Fruit fly (Drosophila melanogaster) whole organism, prepupa: ENCODE data around the gene CG31633.

ENCODE experiments used
- Blimp-1 ChIP-seq: fragments of 200-800 bp; sonication (Bioruptor generic); optimal IDR thresholded peaks from 3 replicates; lab custom pipeline; 2017; ENCODE audit warnings: missing biosample characterization, missing genetic modification characterization, mild to moderate bottlenecking, moderate library complexity, missing genetic modification reagents
- CG10631 ChIP-seq: fragments of 200-800 bp; sonication (Bioruptor generic); optimal IDR thresholded peaks from 2 replicates; lab custom pipeline; 2016; ENCODE audit warnings: missing biosample characterization, missing genetic modification characterization
- CG10669 ChIP-seq: fragments of 200-800 bp; sonication (Bioruptor generic); optimal IDR thresholded peaks from 3 replicates; lab custom pipeline; 2018; ENCODE audit warnings: missing biosample characterization, mild to moderate bottlenecking, missing genetic modification characterization, moderate library complexity
- CG11294 ChIP-seq: fragments of 200-800 bp; sonication (Bioruptor generic); IDR thresholded peaks from 2 replicates; pipeline ENCODE4 v1.3.6; 2022; ENCODE audit warnings: missing biosample characterization, missing genetic modification characterization
- CG11762 ChIP-seq: fragments of 200-800 bp; sonication (Bioruptor generic); optimal IDR thresholded peaks from 3 replicates; lab custom pipeline; 2016; ENCODE audit warnings: missing biosample characterization, missing genetic modification characterization; ENCODE audit not compliant: insufficient read depth
- CG11902 ChIP-seq: fragments of 200-800 bp; sonication (Bioruptor generic); optimal IDR thresholded peaks from 3 replicates; lab custom pipeline; 2016; ENCODE audit warnings: missing biosample characterization, missing genetic modification characterization
- CG1621 ChIP-seq: fragments of 200-800 bp; sonication (Bioruptor generic); optimal IDR thresholded peaks from 3 replicates; lab custom pipeline; 2018; ENCODE audit warnings: missing biosample characterization, mild to moderate bottlenecking, missing genetic modification characterization
- CG16779 ChIP-seq: fragments of 200-800 bp; sonication (Bioruptor generic); optimal IDR thresholded peaks from 3 replicates; lab custom pipeline; 2017; ENCODE audit warnings: missing biosample characterization, mild to moderate bottlenecking, missing genetic modification characterization
- CG3032 ChIP-seq: fragments of 200-800 bp; optimal IDR thresholded peaks from 2 replicates; lab custom pipeline; 2019; ENCODE audit warnings: missing biosample characterization, mild to moderate bottlenecking, missing genetic modification characterization, moderate library complexity
- CG32006 ChIP-seq: fragments of 200-800 bp; sonication (Bioruptor generic); optimal IDR thresholded peaks from 3 replicates; lab custom pipeline; 2017; ENCODE audit warnings: missing biosample characterization, mild to moderate bottlenecking, missing genetic modification characterization
- CG34406 ChIP-seq: fragments of 200-800 bp; sonication (Bioruptor generic); optimal IDR thresholded peaks from 3 replicates; lab custom pipeline; 2016; ENCODE audit warnings: missing biosample characterization, missing genetic modification characterization
- CG4318 ChIP-seq: fragments of 200-800 bp; sonication (Bioruptor generic); optimal IDR thresholded peaks from 3 replicates; lab custom pipeline; 2017; ENCODE audit warnings: missing biosample characterization, mild to moderate bottlenecking, missing genetic modification characterization
- CG6163 ChIP-seq: fragments of 200-800 bp; sonication (Bioruptor generic); IDR thresholded peaks from 3 replicates; pipeline ENCODE4 v1.3.6; 2022; ENCODE audit warnings: missing biosample characterization, missing genetic modification characterization
- CG6276 ChIP-seq: fragments of 200-800 bp; sonication (Bioruptor generic); optimal IDR thresholded peaks from 2 replicates; lab custom pipeline; 2017; ENCODE audit warnings: missing biosample characterization, mild to moderate bottlenecking, missing genetic modification characterization
- CG6808 ChIP-seq: fragments of 200-800 bp; sonication (Bioruptor generic); optimal IDR thresholded peaks from 3 replicates; lab custom pipeline; 2017; ENCODE audit warnings: missing biosample characterization, missing genetic modification characterization, mild to moderate bottlenecking, moderate library complexity, missing genetic modification reagents
- CG6854 ChIP-seq: fragments of 200-800 bp; sonication (Bioruptor generic); optimal IDR thresholded peaks from 2 replicates; lab custom pipeline; 2017; ENCODE audit warnings: missing biosample characterization, mild to moderate bottlenecking, missing genetic modification characterization
- CG8119 ChIP-seq: fragments of 200-800 bp; sonication (Bioruptor generic); IDR thresholded peaks from 3 replicates; pipeline ENCODE4 v1.3.6; 2022; ENCODE audit warnings: missing biosample characterization, missing genetic modification characterization
- CG8319 ChIP-seq: fragments of 200-800 bp; sonication (Bioruptor generic); optimal IDR thresholded peaks from 3 replicates; lab custom pipeline; 2016; ENCODE audit warnings: missing biosample characterization, missing genetic modification characterization
- CG8632 ChIP-seq: fragments of 200-800 bp; sonication (Bioruptor generic); optimal IDR thresholded peaks from 3 replicates; lab custom pipeline; 2016; ENCODE audit warnings: missing biosample characterization, missing genetic modification characterization
- CG9139 ChIP-seq: fragments of 200-800 bp; sonication (Bioruptor generic); optimal IDR thresholded peaks from 3 replicates; lab custom pipeline; 2017; ENCODE audit warnings: missing biosample characterization, mild to moderate bottlenecking, missing genetic modification characterization
- Eip78C ChIP-seq: fragments of 200-800 bp; sonication (Bioruptor generic); peaks from one replicate; lab custom pipeline; 2016; ENCODE audit warnings: missing biosample characterization, missing genetic modification characterization
- Eip93F ChIP-seq: fragments of 200-800 bp; sonication (Bioruptor generic); optimal IDR thresholded peaks from 2 replicates; lab custom pipeline; 2016; ENCODE audit warnings: missing biosample characterization, mild to moderate bottlenecking, missing genetic modification characterization
- Ets21C ChIP-seq: fragments of 200-800 bp; sonication (Bioruptor generic); optimal IDR thresholded peaks from 3 replicates; lab custom pipeline; 2016; ENCODE audit warnings: missing biosample characterization, missing genetic modification characterization
- Ets96B ChIP-seq: fragments of 200-800 bp; optimal IDR thresholded peaks from 2 replicates; lab custom pipeline; 2019; ENCODE audit warnings: missing biosample characterization, mild to moderate bottlenecking, missing genetic modification characterization, moderate library complexity
- Gug ChIP-seq: fragments of 200-800 bp; sonication (Bioruptor generic); IDR thresholded peaks from 2 replicates; pipeline ENCODE4 v1.3.6; 2022; ENCODE audit warnings: missing biosample characterization, missing genetic modification characterization
- Hr38 ChIP-seq: sonication (Bioruptor generic); optimal IDR thresholded peaks from 2 replicates; lab custom pipeline; 2016; ENCODE audit warnings: missing biosample characterization, missing genetic modification characterization
- Hr39 ChIP-seq: fragments of 200-800 bp; sonication (Bioruptor generic); optimal IDR thresholded peaks from 2 replicates; lab custom pipeline; 2016; ENCODE audit warnings: missing biosample characterization, missing genetic modification characterization
- Hr4 ChIP-seq: fragments of 200-800 bp; sonication (Bioruptor generic); optimal IDR thresholded peaks from 3 replicates; lab custom pipeline; 2016; ENCODE audit warnings: missing biosample characterization, missing genetic modification characterization
- OdsH ChIP-seq: fragments of 200-800 bp; sonication (Bioruptor generic); optimal IDR thresholded peaks from 3 replicates; lab custom pipeline; 2016; ENCODE audit warnings: missing biosample characterization, missing genetic modification characterization
- Smox ChIP-seq: fragments of 200-800 bp; sonication (Bioruptor generic); optimal IDR thresholded peaks from 3 replicates; lab custom pipeline; 2016; ENCODE audit warnings: missing biosample characterization, missing genetic modification characterization
- Sox102F ChIP-seq: fragments of 200-800 bp; sonication (Bioruptor generic); optimal IDR thresholded peaks from 2 replicates; lab custom pipeline; 2016; ENCODE audit warnings: missing biosample characterization, mild to moderate bottlenecking, missing genetic modification characterization
- Sox14 ChIP-seq: fragments of 200-800 bp; sonication (Bioruptor generic); optimal IDR thresholded peaks from 3 replicates; lab custom pipeline; 2016; ENCODE audit warnings: missing biosample characterization, missing genetic modification characterization
- Sox15 ChIP-seq: fragments of 200-800 bp; sonication (Bioruptor generic); optimal IDR thresholded peaks from 3 replicates; lab custom pipeline; 2016; ENCODE audit warnings: missing biosample characterization, missing genetic modification characterization
- achi ChIP-seq: fragments of 200-800 bp; sonication (Bioruptor generic); optimal IDR thresholded peaks from 3 replicates; lab custom pipeline; 2016; ENCODE audit warnings: missing biosample characterization, missing genetic modification characterization
- cyc ChIP-seq: fragments of 200-800 bp; sonication (Bioruptor generic); optimal IDR thresholded peaks from 3 replicates; lab custom pipeline; 2016; ENCODE audit warnings: missing biosample characterization, missing genetic modification characterization
- dsx ChIP-seq: fragments of 200-800 bp; optimal IDR thresholded peaks from 3 replicates; lab custom pipeline; 2019; ENCODE audit warnings: missing biosample characterization, mild to moderate bottlenecking, missing genetic modification characterization, moderate library complexity; ENCODE audit not compliant: poor library complexity, severe bottlenecking
- esn ChIP-seq: fragments of 200-800 bp; sonication (Bioruptor generic); optimal IDR thresholded peaks from 2 replicates; lab custom pipeline; 2016; ENCODE audit warnings: missing biosample characterization, mild to moderate bottlenecking, missing genetic modification characterization, moderate library complexity
- fd85E ChIP-seq: fragments of 200-800 bp; sonication (Bioruptor generic); optimal IDR thresholded peaks from 3 replicates; lab custom pipeline; 2016; ENCODE audit warnings: missing biosample characterization, missing genetic modification characterization
- lz ChIP-seq: fragments of 200-800 bp; sonication (Bioruptor generic); optimal IDR thresholded peaks from 3 replicates; lab custom pipeline; 2016; ENCODE audit warnings: missing biosample characterization, missing genetic modification characterization
- net ChIP-seq: fragments of 200-800 bp; sonication (Bioruptor generic); optimal IDR thresholded peaks from 3 replicates; lab custom pipeline; 2016; ENCODE audit warnings: missing biosample characterization, missing genetic modification characterization
- salr ChIP-seq, 2 experiments: fragments of 200-800 bp; sonication (Bioruptor generic); optimal IDR thresholded peaks; 3 replicates each; lab custom pipeline; 2016 to 2018; ENCODE audit warnings: missing biosample characterization in 2 of 2, missing genetic modification characterization in 2 of 2, mild to moderate bottlenecking in 1 of 2
- spab ChIP-seq: fragments of 200-800 bp; sonication (Bioruptor generic); optimal IDR thresholded peaks from 2 replicates; lab custom pipeline; 2017; ENCODE audit warnings: missing biosample characterization, mild to moderate bottlenecking, missing genetic modification characterization, missing genetic modification reagents
- ss ChIP-seq, 2 experiments: fragments of 200-800 bp; sonication (Bioruptor generic); optimal IDR thresholded peaks; 2 replicates in 1 of 2; 3 replicates in 1 of 2; lab custom pipeline; 2017 to 2018; ENCODE audit warnings: mild to moderate bottlenecking in 2 of 2, missing biosample characterization in 2 of 2, missing genetic modification characterization in 2 of 2, moderate library complexity in 1 of 2
- topi ChIP-seq: fragments of 200-800 bp; sonication (Bioruptor generic); optimal IDR thresholded peaks from 3 replicates; lab custom pipeline; 2016; ENCODE audit warnings: missing biosample characterization, missing genetic modification characterization
- vri ChIP-seq: fragments of 200-800 bp; sonication (Bioruptor generic); optimal IDR thresholded peaks from 3 replicates; lab custom pipeline; 2016; ENCODE audit warnings: missing biosample characterization, mild to moderate bottlenecking, missing genetic modification characterization

The CG31633 gene

DNA sequence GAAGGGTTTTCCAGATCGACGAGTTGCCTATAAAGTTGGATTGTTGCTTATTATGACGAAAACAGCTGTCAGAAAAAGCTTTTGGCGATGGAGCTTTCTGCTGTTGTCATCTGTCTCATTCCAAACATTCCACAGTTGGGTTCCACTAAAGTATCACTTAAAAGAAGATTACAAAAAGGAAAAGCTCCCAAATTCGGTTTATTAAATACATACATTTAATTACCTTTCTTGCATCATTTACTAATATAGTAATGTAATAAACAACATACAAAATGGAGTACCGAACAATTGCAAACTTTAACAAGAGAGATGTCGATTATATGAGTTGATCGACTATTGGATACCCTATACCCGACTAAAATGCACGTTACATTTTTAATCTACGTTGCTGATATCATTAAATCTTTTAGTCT, at the start of gene CG31633:
CG31633 (minus strand) TSS at position 58 of the 413 bp plus-strand sequence.
- TF ChIP-seq salr (GFP tag; optimal IDR thresholded peaks at IDR 0.05; lab: Kevin White, UChicago) (no peak), CG10631 (GFP tag; lab: Kevin White, UChicago) (no peak), CG8632 (GFP tag; lab: Kevin White, UChicago) (no peak), Ets96B (tag; lab: Kevin White, UChicago) (no peak), CG34406 (no peak), Eip78C (GFP tag; lab: Kevin White, UChicago) (no peak), achi (GFP tag; lab: Kevin White, UChicago) (peak; percentile 92)

DNA sequence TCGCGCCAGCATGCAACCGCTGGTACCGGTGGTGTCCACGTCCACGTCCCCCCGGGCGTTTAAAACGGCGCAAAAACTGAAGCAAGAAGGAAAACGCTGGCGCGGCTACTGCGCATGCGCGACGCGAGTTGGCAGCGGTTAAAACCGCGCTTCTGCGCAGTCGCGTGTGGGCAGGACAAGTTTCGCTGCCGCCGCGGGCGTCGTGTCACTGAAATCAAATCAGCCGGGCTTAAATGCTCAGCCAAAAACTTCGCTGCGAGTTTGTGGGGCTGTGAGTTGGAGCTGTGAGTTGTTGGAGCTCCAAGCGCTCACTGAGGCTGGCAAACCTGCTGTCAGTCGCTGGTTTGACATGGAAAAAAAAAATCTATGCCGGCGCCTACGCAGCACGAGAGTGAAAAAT, 49.0 kb upstream of the CG31633 start:
- TF ChIP-seq achi (GFP tag; lab: Kevin White, UChicago) (no peak), Blimp-1 (GFP tag; lab: Kevin White, UChicago) (no peak), CG11902 (GFP tag; lab: Kevin White, UChicago) (no peak), CG6163 (GFP tag; lab: Robert Waterston, UW) (no peak), CG6808 (GFP tag; lab: Kevin White, UChicago) (no peak), topi (GFP tag; lab: Kevin White, UChicago) (no peak), CG34406 (no peak), CG10631 (GFP tag; lab: Kevin White, UChicago) (no peak), vri (GFP tag; lab: Kevin White, UChicago) (no peak), CG3032 (tag; lab: Kevin White, UChicago) (no peak), CG11294 (no peak), net (no peak), CG11762 (no peak), CG4318 (GFP tag; lab: Kevin White, UChicago) (no peak), Smox (GFP tag; lab: Kevin White, UChicago) (no peak)

DNA sequence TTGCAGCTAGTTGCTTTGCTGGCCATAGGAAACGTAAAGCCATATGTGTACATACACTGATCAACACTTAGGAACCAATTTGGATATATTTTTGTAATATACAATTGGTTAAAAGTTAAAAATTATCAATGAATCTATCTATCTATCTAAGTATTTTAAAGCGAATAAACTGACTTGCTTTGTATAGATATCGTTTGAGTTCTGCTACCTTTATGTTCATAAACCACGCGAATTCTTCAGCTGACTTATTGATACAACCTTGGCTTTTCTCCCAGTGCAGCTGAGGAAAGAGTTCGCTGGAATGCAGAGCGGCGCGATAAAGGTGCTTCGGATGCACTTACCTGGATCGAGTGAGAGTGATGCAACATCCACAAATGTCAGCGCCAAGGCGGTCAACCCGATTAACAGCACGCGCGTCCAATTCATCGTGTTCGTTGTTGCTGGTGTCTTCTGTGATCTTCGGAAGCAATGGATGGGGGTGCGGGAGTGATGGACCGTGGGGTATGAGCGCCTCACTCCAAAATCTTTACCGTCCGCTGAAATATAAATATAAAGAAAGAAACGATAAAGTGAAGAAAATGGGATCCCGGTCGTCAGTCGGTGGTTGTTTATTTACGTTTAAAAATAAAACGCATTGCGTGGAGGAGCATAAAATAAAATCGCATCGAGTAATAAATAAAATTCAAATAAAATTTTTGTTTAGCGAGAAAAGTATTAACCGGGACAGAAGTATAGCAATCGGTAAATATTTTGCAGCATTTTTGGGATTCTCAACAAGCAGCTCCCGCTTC, 45.5 kb upstream of the CG31633 start:
- TF ChIP-seq Eip93F (no peak), CG34406 (peak; percentile 5), Sox14 (GFP tag; lab: Kevin White, UChicago) (peak; percentile 5), Ets21C (no peak), net (peak; percentile 13), ss (GFP tag; optimal IDR thresholded peaks at IDR 0.05; lab: Kevin White, UChicago) (peak; percentile 13 to 18), dsx (GFP tag; lab: Kevin White, UChicago) (peak; percentile 20), Eip78C (GFP tag; lab: Kevin White, UChicago) (peak; percentile 89), CG10669 (GFP tag; lab: Kevin White, UChicago) (peak; percentile 57), Sox15 (GFP tag; lab: Kevin White, UChicago) (peak; percentile 21), lz (GFP tag; lab: Kevin White, UChicago) (no peak), Blimp-1 (GFP tag; lab: Kevin White, UChicago) (peak; percentile 72), Hr4 (GFP tag; lab: Kevin White, UChicago) (no peak), spab (GFP tag; lab: Kevin White, UChicago) (peak; percentile 18), Sox102F (GFP tag; lab: Kevin White, UChicago) (no peak), esn (GFP tag; lab: Kevin White, UChicago) (peak; percentile 38), CG8119 (GFP tag; lab: Robert Waterston, UW) (no peak), fd85E (GFP tag; lab: Kevin White, UChicago) (no peak), CG32006 (GFP tag; lab: Kevin White, UChicago) (peak; percentile 8), CG1621 (tag; lab: Kevin White, UChicago) (no peak), CG11762 (no peak), CG6163 (GFP tag; lab: Robert Waterston, UW) (no peak), CG6808 (GFP tag; lab: Kevin White, UChicago) (peak; percentile 21), CG6276 (GFP tag; lab: Kevin White, UChicago) (no peak), Hr39 (peak; percentile 26), CG9139 (GFP tag; lab: Kevin White, UChicago) (no peak), CG6854 (GFP tag; lab: Kevin White, UChicago) (no peak), CG8319 (no peak), OdsH (GFP tag; lab: Kevin White, UChicago) (peak; percentile 29), CG16779 (tag; lab: Kevin White, UChicago) (no peak), cyc (GFP tag; lab: Kevin White, UChicago) (no peak), Hr38 (GFP tag; lab: Kevin White, UChicago) (no peak), Gug (no peak)
